Worm (Caenorhabditis elegans) whole organism, L3 larva: ENCODE results near the gene F26A1.7.

Source experiments
- R02D3.7 ChIP-seq: fragments of 150-350 bp; optimal IDR thresholded peaks from 2 replicates; lab custom pipeline; 2014; ENCODE audit warnings: missing biosample characterization, missing genetic modification characterization
- ZK546.5 ChIP-seq: sonication (generic microtip); optimal IDR thresholded peaks from 2 replicates; lab custom pipeline; 2017; ENCODE audit warnings: missing biosample characterization, missing genetic modification characterization
- ama-1 ChIP-seq: fragments of 150-350 bp; optimal IDR thresholded peaks from 2 replicates; lab custom pipeline; 2018
- ceh-16 ChIP-seq: sonication (generic microtip); optimal IDR thresholded peaks from 2 replicates; lab custom pipeline; 2017; ENCODE audit warnings: missing biosample characterization, missing genetic modification characterization
- ceh-82 ChIP-seq: fragments of 150-350 bp; optimal IDR thresholded peaks from 2 replicates; lab custom pipeline; 2014; ENCODE audit warnings: missing biosample characterization, missing genetic modification characterization
- daf-12 ChIP-seq: fragments of 150-350 bp; optimal IDR thresholded peaks from 2 replicates; lab custom pipeline; 2014; ENCODE audit warnings: missing biosample characterization, missing genetic modification reagents, missing genetic modification characterization
- egl-27 ChIP-seq: sonication (generic microtip); optimal IDR thresholded peaks from 4 replicates; lab custom pipeline; 2017; ENCODE audit warnings: missing biosample characterization, missing genetic modification reagents, missing genetic modification characterization
- egl-5 ChIP-seq: fragments of 150-350 bp; optimal IDR thresholded peaks from 2 replicates; lab custom pipeline; 2017; ENCODE audit warnings: missing biosample characterization, missing genetic modification reagents, missing genetic modification characterization, inconsistent platforms
- elt-1 ChIP-seq: fragments of 150-350 bp; optimal IDR thresholded peaks from 2 replicates; lab custom pipeline; 2014; ENCODE audit warnings: missing biosample characterization, missing genetic modification characterization
- elt-2 ChIP-seq: sonication (generic microtip); optimal IDR thresholded peaks from 2 replicates; lab custom pipeline; 2016; ENCODE audit warnings: missing genetic modification reagents, mild to moderate bottlenecking, missing genetic modification characterization, missing compliant biosample characterization
- elt-3 ChIP-seq, 3 experiments: fragments of 150-350 bp in 1 of 3; sonication (generic microtip) in 2 of 3; optimal IDR thresholded peaks; 2 replicates in 2 of 3; 4 replicates in 1 of 3; lab custom pipeline; 2014 to 2017; ENCODE audit warnings: missing biosample characterization in 3 of 3, missing genetic modification characterization in 3 of 3
- eor-1 ChIP-seq, 2 experiments: fragments of 150-350 bp; optimal IDR thresholded peaks; 2 replicates each; lab custom pipeline; 2014 to 2018; ENCODE audit warnings: missing biosample characterization in 2 of 2, missing genetic modification characterization in 2 of 2
- fkh-10 ChIP-seq: sonication (generic microtip); optimal IDR thresholded peaks from 2 replicates; lab custom pipeline; 2017; ENCODE audit warnings: missing biosample characterization, missing genetic modification reagents, missing genetic modification characterization
- fkh-2 ChIP-seq: fragments of 150-350 bp; optimal IDR thresholded peaks from 2 replicates; lab custom pipeline; 2014; ENCODE audit warnings: missing biosample characterization, missing genetic modification reagents, missing genetic modification characterization
- hmg-11 ChIP-seq: sonication (generic microtip); optimal IDR thresholded peaks from 2 replicates; lab custom pipeline; 2016; ENCODE audit warnings: missing genetic modification characterization, missing compliant biosample characterization
- jun-1 ChIP-seq: fragments of 150-350 bp; optimal IDR thresholded peaks from 2 replicates; lab custom pipeline; 2014; ENCODE audit warnings: missing biosample characterization, missing genetic modification reagents, missing genetic modification characterization
- lin-15B ChIP-seq: fragments of 150-350 bp; optimal IDR thresholded peaks from 2 replicates; lab custom pipeline; 2014; ENCODE audit warnings: missing biosample characterization, missing genetic modification characterization
- lin-39 ChIP-seq: fragments of 150-350 bp; optimal IDR thresholded peaks from 2 replicates; lab custom pipeline; 2018; ENCODE audit warnings: missing biosample characterization, missing genetic modification reagents, missing genetic modification characterization
- lsy-12 ChIP-seq: sonication (generic microtip); optimal IDR thresholded peaks from 2 replicates; lab custom pipeline; 2016; ENCODE audit warnings: mild to moderate bottlenecking, missing genetic modification characterization, missing compliant biosample characterization
- mdl-1 ChIP-seq: fragments of 150-350 bp; optimal IDR thresholded peaks from 2 replicates; lab custom pipeline; 2014; ENCODE audit warnings: missing biosample characterization, missing genetic modification characterization
- mml-1 ChIP-seq: fragments of 150-350 bp; sonication (generic microtip); optimal IDR thresholded peaks from 3 replicates; lab custom pipeline; 2014; ENCODE audit warnings: missing biosample characterization, missing genetic modification characterization
- nhr-12 ChIP-seq: fragments of 150-350 bp; optimal IDR thresholded peaks from 2 replicates; lab custom pipeline; 2014; ENCODE audit warnings: missing biosample characterization, missing genetic modification characterization
- nhr-25 ChIP-seq: sonication (generic microtip); optimal IDR thresholded peaks from 2 replicates; lab custom pipeline; 2017; ENCODE audit warnings: missing biosample characterization, missing genetic modification characterization
- nhr-43 ChIP-seq: sonication (generic microtip); optimal IDR thresholded peaks from 2 replicates; lab custom pipeline; 2016; ENCODE audit warnings: mild to moderate bottlenecking, missing genetic modification characterization, missing compliant biosample characterization; ENCODE audit not compliant: poor library complexity, severe bottlenecking
- nhr-67 ChIP-seq: fragments of 150-350 bp; optimal IDR thresholded peaks from 2 replicates; lab custom pipeline; 2014; ENCODE audit warnings: missing biosample characterization, missing genetic modification characterization
- nhr-77 ChIP-seq: fragments of 150-350 bp; optimal IDR thresholded peaks from 2 replicates; lab custom pipeline; 2014; ENCODE audit warnings: missing biosample characterization, missing genetic modification characterization
- pha-4 ChIP-seq: fragments of 150-350 bp; optimal IDR thresholded peaks from 2 replicates; lab custom pipeline; 2014; ENCODE audit warnings: missing biosample characterization, missing genetic modification reagents, missing genetic modification characterization
- pqm-1 ChIP-seq: fragments of 150-350 bp; optimal IDR thresholded peaks from 2 replicates; lab custom pipeline; 2017; ENCODE audit warnings: missing biosample characterization, missing genetic modification characterization, inconsistent platforms
- sea-2 ChIP-seq: fragments of 150-350 bp; sonication (generic microtip); optimal IDR thresholded peaks from 4 replicates; lab custom pipeline; 2014; ENCODE audit warnings: missing biosample characterization, missing genetic modification reagents, missing genetic modification characterization
- skn-1 ChIP-seq: fragments of 150-350 bp; optimal IDR thresholded peaks from 2 replicates; lab custom pipeline; 2014; ENCODE audit warnings: missing biosample characterization, missing genetic modification characterization
- snpc-4 ChIP-seq: fragments of 150-350 bp; optimal IDR thresholded peaks from 2 replicates; lab custom pipeline; 2014; ENCODE audit warnings: missing biosample characterization, missing genetic modification characterization
- tbx-2 ChIP-seq: sonication (generic microtip); optimal IDR thresholded peaks from 2 replicates; lab custom pipeline; 2016; ENCODE audit warnings: mild to moderate bottlenecking, missing genetic modification characterization, missing compliant biosample characterization
- unc-62 ChIP-seq: fragments of 150-350 bp; sonication (generic microtip); optimal IDR thresholded peaks from 4 replicates; lab custom pipeline; 2014; ENCODE audit warnings: missing biosample characterization, missing genetic modification reagents, missing genetic modification characterization
- zag-1 ChIP-seq: fragments of 150-350 bp; optimal IDR thresholded peaks from 2 replicates; lab custom pipeline; 2014; ENCODE audit warnings: missing biosample characterization, missing genetic modification characterization
- ztf-4 ChIP-seq: fragments of 150-350 bp; optimal IDR thresholded peaks from 2 replicates; lab custom pipeline; 2014; ENCODE audit warnings: missing biosample characterization, missing genetic modification characterization

The F26A1.7 gene

DNA sequence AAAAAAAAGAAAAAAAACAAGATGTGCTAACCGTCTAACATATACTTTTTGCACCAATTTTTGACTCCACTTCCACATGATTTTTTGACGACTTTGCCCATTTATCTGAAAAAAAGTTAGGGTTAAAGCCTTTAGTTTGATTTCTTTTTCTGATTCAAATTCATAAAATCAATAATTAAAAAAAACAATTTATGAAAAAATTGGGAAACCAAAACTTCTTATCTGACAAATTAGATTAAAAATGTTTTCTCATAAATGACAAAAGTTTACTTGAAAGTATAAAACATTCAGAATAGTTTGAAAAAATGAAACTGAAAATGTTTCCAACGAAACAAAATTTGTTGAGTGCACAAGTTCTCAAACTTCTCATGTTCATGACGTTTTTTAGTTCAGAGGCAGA lies at the start of gene F26A1.7:
Gene F26A1.7 (minus strand): TSS at position 101 of the 400 bp plus-strand sequence.
- TF ChIP-seq pha-4 (tag; lab: Kevin White, UChicago): no peak
- TF ChIP-seq elt-3 (tag; optimal IDR thresholded peaks at IDR 0.05; lab: Kevin White, UChicago): no peak
- no peak for TF ChIP-seq lin-15B (tag; lab: Kevin White, UChicago)
- TF ChIP-seq eor-1 (tag; optimal IDR thresholded peaks at IDR 0.05; lab: Kevin White, UChicago): no peak
- TF ChIP-seq tbx-2 (tag; lab: Kevin White, UChicago): no peak
- TF ChIP-seq mml-1: no peak
- TF ChIP-seq, all 47 proteins: peak for 0

DNA sequence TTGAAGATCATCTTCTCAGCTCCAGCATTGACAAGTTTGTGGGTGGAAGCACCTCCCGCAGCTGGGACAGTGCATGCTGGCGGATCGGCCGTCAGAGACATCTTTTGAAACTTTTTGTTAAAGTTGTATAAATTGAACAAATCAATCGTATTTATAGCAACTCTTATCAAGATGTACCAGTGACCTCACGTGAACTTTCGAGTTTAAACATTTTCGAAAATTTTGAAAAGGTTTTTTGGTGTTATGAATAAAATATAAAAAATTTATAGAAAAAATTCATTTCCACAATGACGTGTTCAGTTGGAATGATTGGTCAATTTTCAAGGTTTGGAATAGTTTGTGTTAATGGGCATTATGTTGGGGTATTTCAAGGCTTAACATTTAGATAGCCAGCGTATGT lies 48.9 kb upstream of the F26A1.7 start, which contains the start of the genes msd-4 and C35D10.3:
Gene msd-4 (minus strand): TSS at position 101 of the 400 bp plus-strand sequence.
Gene C35D10.3 (plus strand): TSS at position 279 of the 400 bp plus-strand sequence.
- TF ChIP-seq nhr-12: no peak
- TF ChIP-seq ceh-82 (tag; lab: Kevin White, UChicago): no peak
- no peak for TF ChIP-seq fkh-10 (GFP tag; lab: Kevin White, UChicago)
- no peak for TF ChIP-seq lsy-12
- TF ChIP-seq ceh-16: no peak
- TF ChIP-seq fkh-2 (tag; lab: Kevin White, UChicago): no peak
- TF ChIP-seq snpc-4 (tag; lab: Kevin White, UChicago): no peak
- TF ChIP-seq ama-1: no peak
- TF ChIP-seq daf-12: no peak
- no peak for TF ChIP-seq jun-1
- no peak for TF ChIP-seq elt-1 (tag; lab: Kevin White, UChicago)
- TF ChIP-seq sea-2: no peak
- no peak for TF ChIP-seq skn-1 (tag; lab: Kevin White, UChicago)
- TF ChIP-seq egl-5 (tag; lab: Kevin White, UChicago): no peak
- TF ChIP-seq R02D3.7 (tag; lab: Kevin White, UChicago): no peak
- TF ChIP-seq unc-62 (GFP tag; lab: Kevin White, UChicago): no peak
- TF ChIP-seq zag-1 (tag; lab: Kevin White, UChicago): no peak
- TF ChIP-seq nhr-67 (tag; lab: Kevin White, UChicago): no peak
- no peak for TF ChIP-seq eor-1 (tag; optimal IDR thresholded peaks at IDR 0.05; lab: Kevin White, UChicago)
- no peak for TF ChIP-seq hmg-11 (tag; lab: Kevin White, UChicago)

DNA sequence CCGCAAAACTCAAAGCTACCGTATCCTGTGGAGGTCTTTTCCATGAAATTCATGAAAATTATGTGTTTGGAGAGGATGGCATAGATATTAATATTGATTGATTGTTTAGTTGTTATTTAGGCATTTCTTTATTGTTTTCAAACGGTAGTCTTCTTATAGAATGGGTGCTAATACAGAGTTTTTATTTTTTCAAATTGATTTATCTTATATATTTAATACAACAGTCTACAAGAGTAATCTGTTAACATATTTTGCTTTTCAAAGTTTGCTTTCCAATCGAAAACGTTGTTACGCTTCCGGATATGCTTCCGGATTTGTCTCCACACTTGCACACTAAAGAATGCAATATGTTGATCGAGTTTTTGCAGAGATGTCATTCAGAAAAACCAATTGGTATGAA lies 47.0 kb upstream of the F26A1.7 start, which contains the start of gene C35D10.17:
Gene C35D10.17 (plus strand): TSS at position 301 of the 400 bp plus-strand sequence.
- TF ChIP-seq egl-27 (no peak), mdl-1 (no peak), elt-3 (tag; optimal IDR thresholded peaks at IDR 0.05; lab: Kevin White, UChicago) (no peak), sea-2 (no peak), daf-12 (no peak), eor-1 (tag; optimal IDR thresholded peaks at IDR 0.05; lab: Kevin White, UChicago) (no peak), skn-1 (tag; lab: Kevin White, UChicago) (no peak), zag-1 (tag; lab: Kevin White, UChicago) (no peak), pha-4 (tag; lab: Kevin White, UChicago) (no peak), elt-2 (tag; lab: Kevin White, UChicago) (no peak), mml-1 (no peak), ZK546.5 (tag; lab: Kevin White, UChicago) (no peak), nhr-25 (tag; lab: Kevin White, UChicago) (no peak), jun-1 (no peak), ama-1 (no peak), nhr-77 (no peak), pqm-1 (tag; lab: Kevin White, UChicago) (no peak), ztf-4 (tag; lab: Kevin White, UChicago) (no peak), nhr-67 (tag; lab: Kevin White, UChicago) (no peak)

DNA sequence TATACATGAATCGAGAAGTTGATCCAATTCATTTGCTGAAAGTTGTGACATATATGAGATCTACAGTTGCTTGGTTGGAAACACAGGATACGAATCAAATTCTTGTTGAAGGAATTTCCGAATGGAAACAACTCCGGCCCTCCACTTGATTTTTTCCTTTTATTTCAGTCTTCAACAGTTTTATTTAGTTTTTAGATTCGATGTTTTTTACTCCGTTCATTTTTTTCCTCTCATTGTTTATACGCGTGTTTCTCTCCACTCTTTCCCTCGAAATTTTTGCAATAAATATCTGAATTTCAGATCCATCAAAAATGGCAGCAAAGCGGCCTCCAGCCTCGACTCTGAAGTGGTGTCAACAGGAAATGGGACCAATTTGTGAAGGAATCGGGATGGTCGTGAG lies 43.4 kb upstream of the F26A1.7 start, which contains the start of gene coq-8:
Gene coq-8 (plus strand): TSS at position 301 of the 400 bp plus-strand sequence.
- no peak for TF ChIP-seq mml-1
- no peak for TF ChIP-seq ceh-82 (tag; lab: Kevin White, UChicago)
- no peak for TF ChIP-seq tbx-2 (tag; lab: Kevin White, UChicago)
- TF ChIP-seq nhr-43 (tag; lab: Kevin White, UChicago): no peak
- no peak for TF ChIP-seq pha-4 (tag; lab: Kevin White, UChicago)
- TF ChIP-seq lin-15B (tag; lab: Kevin White, UChicago): no peak
- TF ChIP-seq pqm-1 (tag; lab: Kevin White, UChicago): no peak
- no peak for TF ChIP-seq lin-39 (tag; lab: Kevin White, UChicago)
